Worm (Caenorhabditis elegans): Measurements from ENCODE around the gene ZK899.1.

ce11 chrX:9451944-9452453, 5.6 kb downstream of the ZK899.1 start, which contains the start of gene ZK899.2:
- TF ChIP-seq dao-5 (tag; optimal IDR thresholded peaks at IDR 0.05) (no peak), him-1 (tag; optimal IDR thresholded peaks at IDR 0.05) (no peak), W03F9.2 (tag; optimal IDR thresholded peaks at IDR 0.05) (no peak)

Data from whole organism, L4/young adult.